Worm (Caenorhabditis elegans) whole organism, L3 larva: ENCODE measurements around the gene atf-6.

ENCODE experiments used
- aly-2 ChIP-seq: fragments of 150-350 bp; optimal IDR thresholded peaks from 2 replicates; lab custom pipeline; 2014; ENCODE audit warnings: missing biosample characterization, missing genetic modification characterization
- ama-1 ChIP-seq: fragments of 150-350 bp; optimal IDR thresholded peaks from 2 replicates; lab custom pipeline; 2018
- ceh-28 ChIP-seq: fragments of 150-350 bp; optimal IDR thresholded peaks from 2 replicates; lab custom pipeline; 2014; ENCODE audit warnings: missing biosample characterization, missing genetic modification reagents, missing genetic modification characterization
- ceh-82 ChIP-seq: fragments of 150-350 bp; optimal IDR thresholded peaks from 2 replicates; lab custom pipeline; 2014; ENCODE audit warnings: missing biosample characterization, missing genetic modification characterization
- ceh-9 ChIP-seq: sonication (generic microtip); optimal IDR thresholded peaks from 2 replicates; lab custom pipeline; 2018; ENCODE audit warnings: missing biosample characterization, missing genetic modification characterization
- daf-12 ChIP-seq: fragments of 150-350 bp; optimal IDR thresholded peaks from 2 replicates; lab custom pipeline; 2014; ENCODE audit warnings: missing biosample characterization, missing genetic modification reagents, missing genetic modification characterization
- elt-1 ChIP-seq: fragments of 150-350 bp; optimal IDR thresholded peaks from 2 replicates; lab custom pipeline; 2014; ENCODE audit warnings: missing biosample characterization, missing genetic modification characterization
- fkh-10 ChIP-seq: sonication (generic microtip); optimal IDR thresholded peaks from 2 replicates; lab custom pipeline; 2017; ENCODE audit warnings: missing biosample characterization, missing genetic modification reagents, missing genetic modification characterization
- fkh-2 ChIP-seq: fragments of 150-350 bp; optimal IDR thresholded peaks from 2 replicates; lab custom pipeline; 2014; ENCODE audit warnings: missing biosample characterization, missing genetic modification reagents, missing genetic modification characterization
- fos-1 ChIP-seq: fragments of 150-350 bp; optimal IDR thresholded peaks from 2 replicates; lab custom pipeline; 2014; ENCODE audit warnings: missing biosample characterization, missing genetic modification characterization
- hmg-11 ChIP-seq: sonication (generic microtip); optimal IDR thresholded peaks from 2 replicates; lab custom pipeline; 2016; ENCODE audit warnings: missing genetic modification characterization, missing compliant biosample characterization
- jun-1 ChIP-seq: fragments of 150-350 bp; optimal IDR thresholded peaks from 2 replicates; lab custom pipeline; 2014; ENCODE audit warnings: missing biosample characterization, missing genetic modification reagents, missing genetic modification characterization
- mdl-1 ChIP-seq: fragments of 150-350 bp; optimal IDR thresholded peaks from 2 replicates; lab custom pipeline; 2014; ENCODE audit warnings: missing biosample characterization, missing genetic modification characterization
- nfya-1 ChIP-seq: sonication (generic microtip); optimal IDR thresholded peaks from 2 replicates; lab custom pipeline; 2017; ENCODE audit warnings: missing genetic modification characterization, mild to moderate bottlenecking, missing compliant biosample characterization, antibody characterized with exemption, moderate library complexity; ENCODE audit not compliant: insufficient read depth
- nhr-11 ChIP-seq: fragments of 150-350 bp; optimal IDR thresholded peaks from 2 replicates; lab custom pipeline; 2014; ENCODE audit warnings: missing biosample characterization, missing genetic modification characterization
- nhr-12 ChIP-seq: fragments of 150-350 bp; optimal IDR thresholded peaks from 2 replicates; lab custom pipeline; 2014; ENCODE audit warnings: missing biosample characterization, missing genetic modification characterization
- nhr-23 ChIP-seq: fragments of 150-350 bp; optimal IDR thresholded peaks from 2 replicates; lab custom pipeline; 2014; ENCODE audit warnings: missing biosample characterization, missing genetic modification reagents, missing genetic modification characterization
- nhr-25 ChIP-seq: sonication (generic microtip); optimal IDR thresholded peaks from 2 replicates; lab custom pipeline; 2017; ENCODE audit warnings: missing biosample characterization, missing genetic modification characterization
- nhr-28 ChIP-seq: fragments of 150-350 bp; optimal IDR thresholded peaks from 2 replicates; lab custom pipeline; 2014; ENCODE audit warnings: missing biosample characterization, missing genetic modification characterization
- nhr-43 ChIP-seq: sonication (generic microtip); optimal IDR thresholded peaks from 2 replicates; lab custom pipeline; 2016; ENCODE audit warnings: mild to moderate bottlenecking, missing genetic modification characterization, missing compliant biosample characterization; ENCODE audit not compliant: poor library complexity, severe bottlenecking
- nhr-67 ChIP-seq: fragments of 150-350 bp; optimal IDR thresholded peaks from 2 replicates; lab custom pipeline; 2014; ENCODE audit warnings: missing biosample characterization, missing genetic modification characterization
- nhr-77 ChIP-seq: fragments of 150-350 bp; optimal IDR thresholded peaks from 2 replicates; lab custom pipeline; 2014; ENCODE audit warnings: missing biosample characterization, missing genetic modification characterization
- pha-4 ChIP-seq: fragments of 150-350 bp; optimal IDR thresholded peaks from 2 replicates; lab custom pipeline; 2014; ENCODE audit warnings: missing biosample characterization, missing genetic modification reagents, missing genetic modification characterization
- pqm-1 ChIP-seq: fragments of 150-350 bp; optimal IDR thresholded peaks from 2 replicates; lab custom pipeline; 2017; ENCODE audit warnings: missing biosample characterization, missing genetic modification characterization, inconsistent platforms
- sea-2 ChIP-seq: fragments of 150-350 bp; sonication (generic microtip); optimal IDR thresholded peaks from 4 replicates; lab custom pipeline; 2014; ENCODE audit warnings: missing biosample characterization, missing genetic modification reagents, missing genetic modification characterization
- skn-1 ChIP-seq: fragments of 150-350 bp; optimal IDR thresholded peaks from 2 replicates; lab custom pipeline; 2014; ENCODE audit warnings: missing biosample characterization, missing genetic modification characterization
- snpc-4 ChIP-seq: fragments of 150-350 bp; optimal IDR thresholded peaks from 2 replicates; lab custom pipeline; 2014; ENCODE audit warnings: missing biosample characterization, missing genetic modification characterization
- unc-62 ChIP-seq: fragments of 150-350 bp; sonication (generic microtip); optimal IDR thresholded peaks from 4 replicates; lab custom pipeline; 2014; ENCODE audit warnings: missing biosample characterization, missing genetic modification reagents, missing genetic modification characterization
- zag-1 ChIP-seq: fragments of 150-350 bp; optimal IDR thresholded peaks from 2 replicates; lab custom pipeline; 2014; ENCODE audit warnings: missing biosample characterization, missing genetic modification characterization
- ztf-11 ChIP-seq: fragments of 150-350 bp; optimal IDR thresholded peaks from 2 replicates; lab custom pipeline; 2014; ENCODE audit warnings: missing biosample characterization, missing genetic modification characterization
- ztf-4 ChIP-seq: fragments of 150-350 bp; optimal IDR thresholded peaks from 2 replicates; lab custom pipeline; 2014; ENCODE audit warnings: missing biosample characterization, missing genetic modification characterization

The atf-6 gene

ce11 chrX:12510148-12510785, 29.5 kb downstream of the atf-6 start (continued):
- TF ChIP-seq pqm-1 (no peak), ceh-82 (tag; lab: Kevin White, UChicago) (peak; percentile 7), sea-2 (GFP tag; lab: Kevin White, UChicago) (no peak), nhr-11 (tag; lab: Kevin White, UChicago) (peak; percentile 41), nhr-23 (tag; lab: Kevin White, UChicago) (peak; percentile 59), ztf-11 (tag; lab: Kevin White, UChicago) (no peak), ztf-4 (tag; lab: Kevin White, UChicago) (peak; percentile 13), skn-1 (tag; lab: Kevin White, UChicago) (no peak), mdl-1 (tag; lab: Kevin White, UChicago) (no peak), nhr-43 (tag; lab: Kevin White, UChicago) (peak; percentile 50), daf-12 (tag; lab: Kevin White, UChicago) (no peak), zag-1 (tag; lab: Kevin White, UChicago) (no peak), ama-1 (no peak), nhr-25 (peak; percentile 54), fkh-10 (GFP tag; lab: Kevin White, UChicago) (peak; percentile 42)

DNA sequence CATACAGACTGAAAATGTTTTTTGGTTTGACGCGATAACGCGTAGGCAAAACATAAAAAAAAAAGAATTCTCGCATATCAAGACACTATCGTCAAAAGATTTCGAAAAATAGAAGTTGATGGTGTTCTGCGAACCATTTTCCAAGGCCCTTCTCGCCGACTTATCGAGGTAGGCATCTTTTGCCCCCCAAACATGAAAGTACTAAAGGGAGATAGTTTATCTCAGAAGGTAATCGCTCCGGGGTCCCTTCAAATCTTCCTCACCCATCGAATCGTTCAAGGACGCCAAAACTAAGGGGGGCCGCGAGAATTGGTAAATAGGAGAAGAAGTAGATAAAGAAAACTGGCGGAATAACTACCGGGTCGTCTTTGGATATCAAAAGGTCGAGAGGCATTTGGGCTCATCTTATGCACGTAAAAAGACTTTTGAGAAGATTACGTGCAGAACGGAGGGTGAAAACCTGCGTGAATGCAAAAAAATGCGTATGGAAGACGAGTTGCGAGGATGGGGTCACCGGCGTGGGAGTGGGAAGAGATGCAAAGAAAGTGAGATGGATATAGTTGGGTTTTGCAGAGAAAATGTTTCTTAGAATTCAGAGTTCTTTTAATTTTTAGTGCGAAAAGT, 30.7 kb downstream of the atf-6 start:
- TF ChIP-seq nhr-23 (tag; lab: Kevin White, UChicago) (peak; percentile 53), nfya-1 (tag; lab: Kevin White, UChicago) (no peak), fos-1 (tag; lab: Kevin White, UChicago) (no peak), daf-12 (tag; lab: Kevin White, UChicago) (no peak), snpc-4 (no peak), ztf-11 (tag; lab: Kevin White, UChicago) (no peak), zag-1 (tag; lab: Kevin White, UChicago) (no peak), nhr-12 (no peak), nhr-11 (tag; lab: Kevin White, UChicago) (no peak), pha-4 (tag; lab: Kevin White, UChicago) (no peak), hmg-11 (tag; lab: Kevin White, UChicago) (no peak), nhr-25 (peak; percentile 70), ceh-28 (tag; lab: Kevin White, UChicago) (no peak), unc-62 (GFP tag; lab: Kevin White, UChicago) (no peak), elt-1 (tag; lab: Kevin White, UChicago) (peak; percentile 98), pqm-1 (no peak), ztf-4 (tag; lab: Kevin White, UChicago) (no peak), nhr-77 (no peak), sea-2 (GFP tag; lab: Kevin White, UChicago) (no peak), ceh-82 (tag; lab: Kevin White, UChicago) (no peak)
- TF ChIP-seq, all 47 proteins: peak for 3

ce11 chrX:12512472-12513137, 31.9 kb downstream of the atf-6 start:
- TF ChIP-seq nhr-25: peak; percentile 31
- TF ChIP-seq hmg-11 (tag; lab: Kevin White, UChicago): no peak
- no peak for TF ChIP-seq ceh-28 (tag; lab: Kevin White, UChicago)
- no peak for TF ChIP-seq ceh-9 (tag; lab: Kevin White, UChicago)
- TF ChIP-seq nhr-28: no peak
- TF ChIP-seq jun-1 (tag; lab: Kevin White, UChicago): no peak
- TF ChIP-seq fkh-2: no peak
- TF ChIP-seq nhr-67: no peak
- TF ChIP-seq, all 47 proteins: peak for 1

ce11 chrX:12513415-12513814, 32.7 kb downstream of the atf-6 start:
- TF ChIP-seq aly-2: no peak
- TF ChIP-seq elt-1 (tag; lab: Kevin White, UChicago): no peak
- TF ChIP-seq nfya-1 (tag; lab: Kevin White, UChicago): peak; percentile 10
